Fruit fly (Drosophila melanogaster) whole organism, pupa: Measurements from ENCODE around the gene beta-Man.

Experiments used
- CG10348 ChIP-seq: fragments of 200-800 bp; sonication (Bioruptor generic); IDR thresholded peaks from 2 replicates; pipeline ENCODE4 v1.3.6; 2022; ENCODE audit warnings: missing biosample characterization, missing genetic modification characterization
- CG12605 ChIP-seq: fragments of 200-800 bp; sonication (Bioruptor generic); IDR thresholded peaks from 2 replicates; pipeline ENCODE4 v1.3.6; 2022; ENCODE audit warnings: missing biosample characterization, missing genetic modification characterization
- CG13204 ChIP-seq: fragments of 200-800 bp; sonication (Bioruptor generic); optimal IDR thresholded peaks from 2 replicates; lab custom pipeline; 2018; ENCODE audit warnings: missing biosample characterization, mild to moderate bottlenecking, missing genetic modification characterization, moderate library complexity
- CG14655 ChIP-seq: fragments of 200-800 bp; sonication (Bioruptor generic); optimal IDR thresholded peaks from 3 replicates; lab custom pipeline; 2017; ENCODE audit warnings: mild to moderate bottlenecking, missing biosample characterization, missing genetic modification reagents, missing genetic modification characterization
- CG15710 ChIP-seq: fragments of 200-800 bp; sonication (Bioruptor generic); optimal IDR thresholded peaks from 2 replicates; lab custom pipeline; 2018; ENCODE audit warnings: missing biosample characterization, mild to moderate bottlenecking, missing genetic modification characterization, moderate library complexity
- CG17806 ChIP-seq: fragments of 200-800 bp; sonication (Bioruptor generic); optimal IDR thresholded peaks from 2 replicates; lab custom pipeline; 2018; ENCODE audit warnings: missing biosample characterization, mild to moderate bottlenecking, missing genetic modification characterization, moderate library complexity
- CG32121 ChIP-seq: fragments of 200-800 bp; sonication (Bioruptor generic); IDR thresholded peaks from 2 replicates; pipeline ENCODE4 v1.3.6; 2022; ENCODE audit warnings: missing biosample characterization, missing genetic modification characterization
- CG34367 ChIP-seq: fragments of 200-800 bp; sonication (Bioruptor generic); optimal IDR thresholded peaks from 2 replicates; lab custom pipeline; 2018; ENCODE audit warnings: missing biosample characterization, mild to moderate bottlenecking, missing genetic modification characterization
- CG4496 ChIP-seq: fragments of 200-800 bp; sonication (Bioruptor generic); IDR thresholded peaks from 3 replicates; pipeline ENCODE4 v1.3.6; 2022; ENCODE audit warnings: missing biosample characterization, missing genetic modification characterization
- CG8159 ChIP-seq: fragments of 200-800 bp; sonication (Bioruptor generic); optimal IDR thresholded peaks from 3 replicates; lab custom pipeline; 2018; ENCODE audit warnings: missing biosample characterization, mild to moderate bottlenecking, missing genetic modification characterization, moderate library complexity
- CG8301 ChIP-seq: fragments of 200-800 bp; sonication (Bioruptor generic); optimal IDR thresholded peaks from 2 replicates; lab custom pipeline; 2018; ENCODE audit warnings: missing biosample characterization, mild to moderate bottlenecking, missing genetic modification characterization
- CG9948 ChIP-seq: fragments of 200-800 bp; sonication (Bioruptor generic); optimal IDR thresholded peaks from 2 replicates; lab custom pipeline; 2018; ENCODE audit warnings: missing biosample characterization, mild to moderate bottlenecking, missing genetic modification characterization, moderate library complexity
- D1 ChIP-seq: fragments of 200-800 bp; sonication (Bioruptor generic); optimal IDR thresholded peaks from 2 replicates; lab custom pipeline; 2018; ENCODE audit warnings: missing biosample characterization, mild to moderate bottlenecking, missing genetic modification characterization, moderate library complexity
- EcR ChIP-seq: fragments of 200-800 bp; sonication (Bioruptor generic); optimal IDR thresholded peaks from 3 replicates; lab custom pipeline; 2019; ENCODE audit warnings: missing biosample characterization, missing genetic modification characterization, mild to moderate bottlenecking, moderate library complexity, missing genetic modification reagents
- Ets98B ChIP-seq: fragments of 200-800 bp; sonication (Bioruptor generic); IDR thresholded peaks from 2 replicates; pipeline ENCODE4 v1.3.6; 2022; ENCODE audit warnings: missing biosample characterization, missing genetic modification characterization
- Pif1A ChIP-seq: fragments of 200-800 bp; sonication (Bioruptor generic); optimal IDR thresholded peaks from 3 replicates; lab custom pipeline; 2016; ENCODE audit warnings: missing biosample characterization, missing genetic modification characterization
- Pif1B ChIP-seq: fragments of 200-800 bp; sonication (Bioruptor generic); optimal IDR thresholded peaks from 3 replicates; lab custom pipeline; 2016; ENCODE audit warnings: missing biosample characterization, missing genetic modification characterization
- Snoo ChIP-seq: fragments of 200-800 bp; sonication (Bioruptor generic); optimal IDR thresholded peaks from 3 replicates; lab custom pipeline; 2017; ENCODE audit warnings: missing biosample characterization, mild to moderate bottlenecking, missing genetic modification characterization, inconsistent platforms
- fd96Ca ChIP-seq: fragments of 200-800 bp; sonication (Bioruptor generic); IDR thresholded peaks from 3 replicates; pipeline ENCODE4 v1.3.6; 2022; ENCODE audit warnings: missing biosample characterization, missing genetic modification characterization
- gl ChIP-seq: fragments of 200-800 bp; sonication (Bioruptor generic); optimal IDR thresholded peaks from 2 replicates; lab custom pipeline; 2018; ENCODE audit warnings: missing biosample characterization, mild to moderate bottlenecking, missing genetic modification characterization
- rn ChIP-seq: fragments of 200-800 bp; sonication (Bioruptor generic); IDR thresholded peaks from 2 replicates; pipeline ENCODE4 v1.3.6; 2022; ENCODE audit warnings: missing biosample characterization, missing genetic modification characterization

The beta-Man gene

DNA sequence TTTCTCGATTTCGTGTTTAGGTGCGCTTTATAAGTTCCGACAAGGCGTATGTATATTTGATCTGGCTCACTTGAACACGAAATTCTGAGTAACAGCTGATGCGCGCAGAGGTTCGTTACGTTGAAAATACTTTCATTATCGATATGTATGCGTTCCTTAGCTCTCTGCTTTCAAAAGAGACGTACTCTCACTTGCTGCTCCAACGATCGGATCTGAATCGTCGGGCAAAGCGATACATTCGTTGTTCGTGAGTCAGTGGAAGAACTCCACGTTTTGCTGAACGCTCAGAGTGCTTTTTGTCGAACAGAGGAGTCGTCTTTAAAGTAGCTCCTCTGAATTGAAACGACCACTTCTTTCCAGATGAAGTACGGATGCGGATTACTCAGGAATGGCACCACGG lies at the start of gene beta-Man:
TSS of gene beta-Man (plus strand) at position 152 of the 400 bp plus-strand sequence.
- TF ChIP-seq Pif1A (GFP tag; lab: Kevin White, UChicago), result peak; percentile 23
- TF ChIP-seq D1, result peak; percentile 24
- no peak for TF ChIP-seq CG13204 (GFP tag; lab: Kevin White, UChicago)
- 0 out of 2 replicates have a peak, but pooled peaks have one; percentile 23 for TF ChIP-seq CG12605 (GFP tag; lab: Robert Waterston, UW)
- no peak for TF ChIP-seq CG17806 (tag; lab: Kevin White, UChicago)
- no peak for TF ChIP-seq CG8301 (tag; lab: Kevin White, UChicago)
- no peak for TF ChIP-seq Ets98B (GFP tag; lab: Robert Waterston, UW)
- no peak for TF ChIP-seq fd96Ca
- TF ChIP-seq CG8159 (tag; lab: Kevin White, UChicago), result no peak
- TF ChIP-seq CG9948 (tag; lab: Kevin White, UChicago), result no peak
- TF ChIP-seq CG4496 (GFP tag; lab: Robert Waterston, UW), result no peak; the same call in 2 of the 3 replicates
- TF ChIP-seq rn (GFP tag; lab: Robert Waterston, UW), result no peak
- no peak for TF ChIP-seq EcR (GFP tag; lab: Kevin White, UChicago)
- TF ChIP-seq CG14655 (GFP tag; lab: Kevin White, UChicago), result peak; percentile 12
- no peak for TF ChIP-seq CG32121 (GFP tag; lab: Robert Waterston, UW)
- TF ChIP-seq, all 21 proteins: peak for 4

DNA sequence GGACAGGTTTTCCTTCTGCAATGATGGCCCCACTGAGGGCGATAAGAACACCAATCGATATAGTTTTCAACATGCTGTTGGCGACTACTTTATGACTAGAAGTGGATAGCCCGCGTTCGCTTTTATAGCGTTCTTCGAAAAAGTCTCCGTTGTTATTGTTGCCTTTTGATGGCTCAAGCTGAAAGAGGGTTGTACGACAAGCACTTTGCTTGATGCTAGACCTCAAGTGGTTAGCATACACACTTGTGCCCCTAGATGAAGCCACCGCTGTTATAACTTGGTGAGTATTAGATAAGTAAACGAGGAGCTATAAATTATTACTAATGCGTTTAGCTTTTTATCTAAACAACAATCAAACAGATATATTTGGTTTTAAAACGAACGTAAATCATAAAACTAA lies 34.9 kb upstream of the beta-Man start, which contains the start of gene CG40198:
TSS of gene CG40198 (minus strand) at position 101 of the 400 bp plus-strand sequence.
- TF ChIP-seq rn (GFP tag; lab: Robert Waterston, UW) (no peak), CG15710 (no peak), CG32121 (GFP tag; lab: Robert Waterston, UW) (no peak), CG13204 (GFP tag; lab: Kevin White, UChicago) (no peak), fd96Ca (no peak), CG4496 (GFP tag; lab: Robert Waterston, UW) (no peak), Ets98B (GFP tag; lab: Robert Waterston, UW) (no peak), CG8159 (tag; lab: Kevin White, UChicago) (no peak), D1 (no peak), CG12605 (GFP tag; lab: Robert Waterston, UW) (no peak), CG9948 (tag; lab: Kevin White, UChicago) (no peak), Pif1A (GFP tag; lab: Kevin White, UChicago) (no peak), CG10348 (no peak), gl (no peak), CG34367 (no peak), CG8301 (tag; lab: Kevin White, UChicago) (no peak), EcR (GFP tag; lab: Kevin White, UChicago) (no peak)

DNA sequence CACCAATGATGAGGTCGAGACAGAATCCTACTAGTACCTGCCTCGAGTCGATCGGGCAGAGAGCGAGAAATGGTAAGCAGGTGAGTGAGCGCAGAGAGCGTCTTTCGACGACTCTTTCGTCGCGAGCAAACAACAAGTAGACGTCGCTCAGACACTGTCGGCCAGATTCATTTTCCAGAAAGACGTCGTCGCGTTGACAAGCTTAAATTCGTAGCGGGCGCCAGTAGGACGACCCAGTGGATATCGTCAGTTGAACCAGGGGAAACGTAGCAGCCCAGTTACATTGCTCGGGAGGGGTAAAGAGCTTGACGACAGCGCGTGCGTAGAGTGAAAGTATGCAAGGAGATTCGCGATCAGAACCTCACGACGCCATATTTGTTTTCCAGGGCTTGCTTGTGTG lies 22.5 kb upstream of the beta-Man start, which contains the start of gene CG12581:
TSS of gene CG12581 (plus strand) at position 163 of the 400 bp plus-strand sequence.
- no peak for TF ChIP-seq EcR (GFP tag; lab: Kevin White, UChicago)
- peak; percentile 57 for TF ChIP-seq Snoo (tag; lab: Kevin White, UChicago)
- TF ChIP-seq Pif1A (GFP tag; lab: Kevin White, UChicago), result no peak
- no peak for TF ChIP-seq gl
- peak; percentile 47 for TF ChIP-seq CG12605 (GFP tag; lab: Robert Waterston, UW)

DNA sequence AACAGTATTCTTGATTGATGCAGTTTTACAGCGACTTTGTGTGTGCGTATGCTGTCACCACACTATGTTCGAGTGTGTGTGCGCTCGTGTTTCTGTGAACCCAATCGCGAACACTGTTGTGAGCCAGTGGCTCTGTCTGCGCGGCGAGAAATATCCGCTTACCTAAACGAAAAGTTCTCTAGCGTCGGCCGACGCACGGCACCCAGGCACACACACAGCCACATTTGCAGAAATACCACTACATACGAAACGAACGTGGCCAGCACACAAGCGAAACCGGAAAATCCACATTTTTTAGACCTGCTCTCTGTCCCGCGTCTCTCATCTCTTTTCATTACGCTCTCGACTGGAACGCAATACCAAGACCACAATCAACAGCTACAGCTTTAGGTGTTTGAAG lies 22.0 kb upstream of the beta-Man start:
- TF ChIP-seq CG9948 (tag; lab: Kevin White, UChicago) (no peak), gl (no peak), EcR (GFP tag; lab: Kevin White, UChicago) (peak; percentile 1), Ets98B (GFP tag; lab: Robert Waterston, UW) (0 out of 2 replicates have a peak, but pooled peaks have one; percentile 20), CG12605 (GFP tag; lab: Robert Waterston, UW) (0 out of 2 replicates have a peak, but pooled peaks have one; percentile 11), CG17806 (tag; lab: Kevin White, UChicago) (no peak), CG32121 (GFP tag; lab: Robert Waterston, UW) (no peak), Pif1A (GFP tag; lab: Kevin White, UChicago) (no peak)

DNA sequence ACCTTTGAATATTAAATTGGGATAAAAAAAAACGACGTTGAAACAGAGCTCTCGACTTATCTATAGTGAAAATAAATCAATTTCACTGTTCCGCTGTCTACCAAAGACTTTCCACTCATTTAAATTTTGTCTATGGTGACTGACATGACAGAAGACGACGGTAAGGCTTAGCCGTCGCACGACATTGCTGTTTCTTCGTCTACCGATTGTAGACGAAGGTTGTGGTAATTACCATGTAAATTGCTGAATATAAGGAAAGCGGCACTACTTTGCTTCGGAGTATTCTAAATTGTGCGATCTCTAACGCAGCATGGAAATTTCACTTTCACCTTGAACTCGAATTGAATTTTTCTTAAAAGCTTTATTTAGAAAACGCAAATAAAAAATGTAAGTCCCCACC lies 20.3 kb upstream of the beta-Man start:
- no peak for TF ChIP-seq CG34367
- TF ChIP-seq Pif1B (GFP tag; lab: Kevin White, UChicago), result no peak
- TF ChIP-seq rn (GFP tag; lab: Robert Waterston, UW), result no peak
- TF ChIP-seq CG8159 (tag; lab: Kevin White, UChicago), result no peak
- no peak for TF ChIP-seq CG10348

DNA sequence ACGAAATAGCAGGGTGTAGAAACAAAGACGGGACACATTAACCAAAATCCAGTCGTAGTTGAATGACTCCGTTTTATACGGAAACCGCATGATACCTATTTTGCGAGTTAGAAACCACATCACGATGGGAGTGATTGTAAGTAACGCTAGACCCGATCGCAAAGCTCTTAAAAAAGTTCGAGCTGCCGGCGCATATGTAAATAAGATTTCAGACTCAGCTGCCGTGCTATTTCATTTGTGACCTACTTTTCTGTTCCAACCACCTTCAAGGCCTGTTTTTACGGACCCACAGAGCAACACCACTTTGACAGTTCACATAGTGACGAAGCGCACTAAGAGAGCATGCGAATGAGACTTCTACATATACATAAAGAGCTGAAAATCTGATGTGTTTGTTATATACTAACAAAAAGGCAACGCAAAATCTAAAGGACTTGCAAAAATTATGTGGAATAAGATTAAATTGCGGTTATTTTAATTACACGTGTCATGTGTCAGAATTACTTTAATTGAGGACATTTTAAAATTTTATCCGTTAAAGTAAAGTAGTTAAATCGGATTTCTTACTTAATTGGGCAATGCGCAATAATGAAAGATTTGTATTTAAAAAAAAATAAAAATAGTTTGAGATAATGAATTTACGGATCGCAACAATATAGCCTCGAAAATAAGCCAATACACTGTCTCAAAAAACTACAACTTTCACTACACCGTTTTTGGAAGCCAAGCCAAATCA lies 18.1 kb upstream of the beta-Man start:
- TF ChIP-seq Pif1A (GFP tag; lab: Kevin White, UChicago), result no peak
- TF ChIP-seq CG14655 (GFP tag; lab: Kevin White, UChicago), result no peak
- no peak for TF ChIP-seq CG15710
- no peak for TF ChIP-seq rn (GFP tag; lab: Robert Waterston, UW)
- TF ChIP-seq, all 21 proteins: peak for 0
